Worm (Caenorhabditis elegans) whole organism, young adult: Measurements from ENCODE around the gene sra-2.

Source experiments
- B0035.1 ChIP-seq: sonication (generic microtip); optimal IDR thresholded peaks from 2 replicates; lab custom pipeline; 2016; ENCODE audit warnings: missing genetic modification characterization, mild to moderate bottlenecking, missing compliant biosample characterization, missing genotype, missing genetic modification reagents
- D2030.7 ChIP-seq: fragments of 200-800 bp; sonication (Bioruptor generic); IDR thresholded peaks from 2 replicates; pipeline ENCODE4 v1.3.6; 2022; ENCODE audit warnings: missing genetic modification reagents, missing genetic modification characterization, missing compliant biosample characterization
- F52B5.7 ChIP-seq: sonication (generic microtip); optimal IDR thresholded peaks from 2 replicates; lab custom pipeline; 2016; ENCODE audit warnings: mild to moderate bottlenecking, missing genetic modification characterization, missing compliant biosample characterization
- F55B11.4 ChIP-seq: sonication (generic microtip); optimal IDR thresholded peaks from 2 replicates; lab custom pipeline; 2016; ENCODE audit warnings: missing compliant biosample characterization, missing genetic modification characterization, borderline replicate concordance; ENCODE audit not compliant: insufficient read depth
- F57C9.4 ChIP-seq: sonication (generic microtip); optimal IDR thresholded peaks from 2 replicates; lab custom pipeline; 2017; ENCODE audit warnings: mild to moderate bottlenecking, missing genetic modification characterization, missing compliant biosample characterization
- K12H6.12 ChIP-seq: fragments of 200-800 bp; sonication (Bioruptor generic); optimal IDR thresholded peaks from 2 replicates; lab custom pipeline; 2018; ENCODE audit warnings: mild to moderate bottlenecking, missing genetic modification characterization, missing compliant biosample characterization
- T07F8.4 ChIP-seq: sonication (generic microtip); optimal IDR thresholded peaks from 2 replicates; lab custom pipeline; 2016; ENCODE audit warnings: mild to moderate bottlenecking, missing genetic modification characterization, moderate library complexity, missing compliant biosample characterization
- Y53G8AR.9 ChIP-seq: fragments of 200-800 bp; sonication (Bioruptor generic); conservative IDR thresholded peaks from 2 replicates; pipeline ENCODE4 v1.3.6; 2022; ENCODE audit warnings: missing genetic modification reagents, missing genetic modification characterization, missing compliant biosample characterization
- aptf-2 ChIP-seq: fragments of 200-800 bp; sonication (Bioruptor generic); conservative IDR thresholded peaks from 2 replicates; pipeline ENCODE4 v1.3.6; 2022; ENCODE audit warnings: missing genetic modification reagents, missing genetic modification characterization, missing compliant biosample characterization
- atf-7 ChIP-seq: sonication (generic microtip); optimal IDR thresholded peaks from 2 replicates; lab custom pipeline; 2017; ENCODE audit warnings: mild to moderate bottlenecking, missing genetic modification characterization, missing compliant biosample characterization
- athp-1 ChIP-seq: sonication (generic microtip); optimal IDR thresholded peaks from 2 replicates; lab custom pipeline; 2017; ENCODE audit warnings: mild to moderate bottlenecking, missing genetic modification characterization, missing compliant biosample characterization
- attf-3 ChIP-seq: fragments of 200-800 bp; sonication (Bioruptor generic); conservative IDR thresholded peaks from 2 replicates; pipeline ENCODE4 v1.3.6; 2022; ENCODE audit warnings: missing genetic modification reagents, missing genetic modification characterization, missing compliant biosample characterization
- attf-5 ChIP-seq: fragments of 200-800 bp; sonication (Bioruptor generic); optimal IDR thresholded peaks from 2 replicates; lab custom pipeline; 2018; ENCODE audit warnings: mild to moderate bottlenecking, missing genetic modification characterization, missing compliant biosample characterization
- ccch-3 ChIP-seq: fragments of 200-800 bp; sonication (Bioruptor generic); optimal IDR thresholded peaks from 2 replicates; lab custom pipeline; 2018; ENCODE audit warnings: mild to moderate bottlenecking, missing genetic modification characterization, missing compliant biosample characterization
- cebp-1 ChIP-seq, 2 experiments: fragments of 200-800 bp in 1 of 2; sonication (Bioruptor generic) in 1 of 2; sonication (generic microtip) in 1 of 2; IDR thresholded peaks in 1 of 2; optimal IDR thresholded peaks in 1 of 2; 2 replicates each; pipeline versions ENCODE4 v1.3.6 to Lab custom; 2017 to 2022; ENCODE audit warnings: missing compliant biosample characterization in 2 of 2, missing genetic modification characterization in 2 of 2, mild to moderate bottlenecking in 1 of 2, missing genetic modification reagents in 1 of 2, moderate library complexity in 1 of 2
- ceh-100 ChIP-seq: fragments of 200-800 bp; sonication (Bioruptor generic); IDR thresholded peaks from 2 replicates; pipeline ENCODE4 v1.3.6; 2022; ENCODE audit warnings: missing genetic modification reagents, missing genetic modification characterization, missing compliant biosample characterization
- ceh-40 ChIP-seq: fragments of 200-800 bp; sonication (Bioruptor generic); IDR thresholded peaks from 2 replicates; pipeline ENCODE4 v1.3.6; 2022; ENCODE audit warnings: missing genetic modification characterization, missing compliant biosample characterization
- ceh-79 ChIP-seq: sonication (generic microtip); optimal IDR thresholded peaks from 2 replicates; lab custom pipeline; 2017; ENCODE audit warnings: mild to moderate bottlenecking, missing genetic modification characterization, missing compliant biosample characterization
- ceh-91 ChIP-seq: fragments of 200-800 bp; sonication (Bioruptor generic); IDR thresholded peaks from 2 replicates; pipeline ENCODE4 v1.3.6; 2022; ENCODE audit warnings: missing genetic modification reagents, missing genetic modification characterization, missing compliant biosample characterization
- die-1 ChIP-seq: sonication (generic microtip); optimal IDR thresholded peaks from 2 replicates; lab custom pipeline; 2016; ENCODE audit warnings: missing genotype, mild to moderate bottlenecking, missing genetic modification characterization, missing compliant biosample characterization
- dpl-1 ChIP-seq: fragments of 150-350 bp; optimal IDR thresholded peaks from 2 replicates; lab custom pipeline; 2014; ENCODE audit warnings: missing biosample characterization, missing genetic modification reagents, missing genetic modification characterization
- ets-4 ChIP-seq: fragments of 200-800 bp; sonication (Bioruptor generic); optimal IDR thresholded peaks from 2 replicates; lab custom pipeline; 2018; ENCODE audit warnings: mild to moderate bottlenecking, missing genetic modification characterization, missing compliant biosample characterization
- hrde-1 ChIP-seq: sonication (generic microtip); optimal IDR thresholded peaks from 2 replicates; lab custom pipeline; 2016; ENCODE audit warnings: missing genetic modification characterization, mild to moderate bottlenecking, missing compliant biosample characterization, moderate library complexity, missing genotype, missing genetic modification reagents, borderline replicate concordance
- lsy-27 ChIP-seq: sonication (generic microtip); optimal IDR thresholded peaks from 2 replicates; lab custom pipeline; 2017; ENCODE audit warnings: missing genetic modification characterization, mild to moderate bottlenecking, missing compliant biosample characterization, antibody characterized with exemption, missing genotype, borderline replicate concordance; ENCODE audit not compliant: insufficient read depth
- madf-6 ChIP-seq: fragments of 200-800 bp; sonication (Bioruptor generic); IDR thresholded peaks from 2 replicates; pipeline ENCODE4 v1.3.6; 2022; ENCODE audit warnings: missing genetic modification reagents, missing genetic modification characterization, missing compliant biosample characterization
- mes-4 ChIP-seq: sonication (generic microtip); optimal IDR thresholded peaks from 2 replicates; lab custom pipeline; 2016; ENCODE audit warnings: missing genotype, missing genetic modification characterization, missing compliant biosample characterization
- nfya-1 ChIP-seq: sonication (generic microtip); optimal IDR thresholded peaks from 2 replicates; lab custom pipeline; 2017; ENCODE audit warnings: antibody characterized with exemption, missing compliant biosample characterization, missing genetic modification characterization, borderline replicate concordance; ENCODE audit not compliant: insufficient read depth
- nfyb-1 ChIP-seq: fragments of 200-800 bp; sonication (Bioruptor generic); IDR thresholded peaks from 2 replicates; pipeline ENCODE4 v1.3.6; 2022; ENCODE audit warnings: missing genetic modification reagents, missing genetic modification characterization, missing compliant biosample characterization
- nhr-27 ChIP-seq: fragments of 200-800 bp; sonication (Bioruptor generic); optimal IDR thresholded peaks from 2 replicates; lab custom pipeline; 2018; ENCODE audit warnings: mild to moderate bottlenecking, missing genetic modification characterization, moderate library complexity, missing compliant biosample characterization
- nhr-90 ChIP-seq: sonication (generic microtip); optimal IDR thresholded peaks from 2 replicates; lab custom pipeline; 2016; ENCODE audit warnings: missing genotype, mild to moderate bottlenecking, missing genetic modification characterization, missing compliant biosample characterization
- pha-4 ChIP-seq: fragments of 150-350 bp; sonication (generic microtip); optimal IDR thresholded peaks from 2 replicates; lab custom pipeline; 2014; ENCODE audit warnings: missing biosample characterization, missing genetic modification reagents, missing genetic modification characterization
- sea-2 ChIP-seq: fragments of 200-800 bp; sonication (Bioruptor generic); IDR thresholded peaks from 2 replicates; pipeline ENCODE4 v1.3.6; 2022; ENCODE audit warnings: missing genetic modification characterization, missing compliant biosample characterization
- snpc-1.3 ChIP-seq: sonication (generic microtip); optimal IDR thresholded peaks from 2 replicates; lab custom pipeline; 2017; ENCODE audit warnings: missing genetic modification characterization, mild to moderate bottlenecking, missing compliant biosample characterization, antibody characterized with exemption, moderate library complexity, missing genotype, missing genetic modification reagents; ENCODE audit not compliant: insufficient read depth
- snpc-3.4 ChIP-seq: sonication (generic microtip); optimal IDR thresholded peaks from 2 replicates; lab custom pipeline; 2017; ENCODE audit warnings: missing genetic modification characterization, mild to moderate bottlenecking, missing compliant biosample characterization, antibody characterized with exemption, moderate library complexity, missing genotype, missing genetic modification reagents
- sptf-2 ChIP-seq: fragments of 200-800 bp; sonication (Bioruptor generic); optimal IDR thresholded peaks from 2 replicates; lab custom pipeline; 2018; ENCODE audit warnings: mild to moderate bottlenecking, missing genetic modification characterization, missing compliant biosample characterization
- tbx-9 ChIP-seq: sonication (generic microtip); optimal IDR thresholded peaks from 2 replicates; lab custom pipeline; 2016; ENCODE audit warnings: borderline replicate concordance, missing genetic modification characterization, inconsistent platforms, missing compliant biosample characterization
- ztf-6 ChIP-seq: fragments of 200-800 bp; sonication (Bioruptor generic); IDR thresholded peaks from 2 replicates; pipeline ENCODE4 v1.3.6; 2022; ENCODE audit warnings: missing genetic modification reagents, missing genetic modification characterization, missing compliant biosample characterization

The sra-2 gene

ce11 chrII:9553179-9553578 lies 24.6 kb downstream of the sra-2 start, which contains the start of gene F35H8.1:
Gene F35H8.1, minus strand, starts transcription at chrII:9553279.
- TF ChIP-seq F57C9.4 (tag; lab: Kevin White, UChicago) (no peak), Y53G8AR.9 (no peak), lsy-27 (tag; lab: Kevin White, UChicago) (no peak), nhr-27 (tag; lab: Kevin White, UChicago) (no peak), ets-4 (GFP tag; lab: Kevin White, UChicago) (no peak), snpc-3.4 (no peak), sptf-2 (GFP tag; lab: Kevin White, UChicago) (no peak), tbx-9 (tag; lab: Kevin White, UChicago) (no peak), nfyb-1 (GFP tag; lab: Robert Waterston, UW) (no peak), B0035.1 (no peak), attf-5 (GFP tag; lab: Kevin White, UChicago) (no peak), madf-6 (GFP tag; lab: Robert Waterston, UW) (no peak), aptf-2 (GFP tag; lab: Robert Waterston, UW) (no peak), ceh-91 (GFP tag; lab: Robert Waterston, UW) (no peak), nfya-1 (tag; lab: Kevin White, UChicago) (no peak), die-1 (tag; lab: Kevin White, UChicago) (no peak), dpl-1 (no peak)
- TF ChIP-seq, all 124 proteins: peak for 0

- no peak for TF ChIP-seq nhr-90 (tag; lab: Kevin White, UChicago)
- no peak for TF ChIP-seq sea-2
- no peak for TF ChIP-seq F52B5.7 (tag; lab: Kevin White, UChicago)
- TF ChIP-seq T07F8.4, result no peak
- no peak for TF ChIP-seq ceh-100
- no peak for TF ChIP-seq ceh-79
- no peak for TF ChIP-seq F55B11.4 (tag; lab: Kevin White, UChicago)
- no peak for TF ChIP-seq hrde-1 (tag; lab: Kevin White, UChicago)
- TF ChIP-seq snpc-1.3 (tag; lab: Kevin White, UChicago), result no peak
- TF ChIP-seq ccch-3 (GFP tag; lab: Kevin White, UChicago), result no peak
- no peak for TF ChIP-seq athp-1 (tag; lab: Kevin White, UChicago)
- no peak for TF ChIP-seq mes-4 (tag; lab: Kevin White, UChicago)
These were observed 26.5 kb downstream of the sra-2 start, which contains the start of gene F35H8.2 for ce11 chrII:9554925-9555553. Gene F35H8.2, plus strand, starts transcription at chrII:9555503.

ce11 chrII:9556582-9556981 lies 28.0 kb downstream of the sra-2 start:
- TF ChIP-seq D2030.7 (no peak), madf-6 (GFP tag; lab: Robert Waterston, UW) (no peak), ceh-40 (GFP tag; lab: Robert Waterston, UW) (no peak), K12H6.12 (no peak), nfyb-1 (GFP tag; lab: Robert Waterston, UW) (no peak), atf-7 (tag; lab: Kevin White, UChicago) (no peak), ztf-6 (GFP tag; lab: Robert Waterston, UW) (no peak), cebp-1 (GFP tag; IDR thresholded peaks at IDR 0.05; lab: Robert Waterston, UW) (no peak), cebp-1 (tag; optimal IDR thresholded peaks at IDR 0.05; lab: Kevin White, UChicago) (no peak), attf-3 (GFP tag; lab: Robert Waterston, UW) (no peak), pha-4 (tag; lab: Kevin White, UChicago) (no peak)
- TF ChIP-seq, all 124 proteins: peak for 0
